Worm (Caenorhabditis elegans) whole organism, L2 larva: Measurements from ENCODE around the gene C15H9.4.

ENCODE experiments used
- ceh-82 ChIP-seq: fragments of 150-350 bp; optimal IDR thresholded peaks from 2 replicates; lab custom pipeline; 2014; ENCODE audit warnings: missing biosample characterization, missing genetic modification characterization
- egl-27 ChIP-seq: sonication (generic microtip); optimal IDR thresholded peaks from 3 replicates; lab custom pipeline; 2017; ENCODE audit warnings: missing biosample characterization, missing genetic modification reagents, missing genetic modification characterization
- lsy-2 ChIP-seq, 2 experiments: fragments of 150-350 bp in 1 of 2; sonication (generic microtip) in 1 of 2; optimal IDR thresholded peaks; 2 replicates each; lab custom pipeline; 2014 to 2017; ENCODE audit warnings: missing biosample characterization in 2 of 2, missing genetic modification characterization in 2 of 2
- mbf-1 ChIP-seq: sonication (generic microtip); optimal IDR thresholded peaks from 2 replicates; lab custom pipeline; 2017; ENCODE audit warnings: missing biosample characterization, missing genetic modification characterization
- mdl-1 ChIP-seq, 2 experiments: fragments of 150-350 bp in 1 of 2; sonication (generic microtip) in 1 of 2; optimal IDR thresholded peaks; 2 replicates each; lab custom pipeline; 2017; ENCODE audit warnings: missing biosample characterization in 2 of 2, missing genetic modification characterization in 2 of 2
- nhr-21 ChIP-seq: fragments of 150-350 bp; optimal IDR thresholded peaks from 2 replicates; lab custom pipeline; 2014; ENCODE audit warnings: missing biosample characterization, missing genetic modification characterization
- unc-62 ChIP-seq: fragments of 150-350 bp; optimal IDR thresholded peaks from 2 replicates; lab custom pipeline; 2014; ENCODE audit warnings: missing biosample characterization, missing genetic modification reagents, missing genetic modification characterization

DNA sequence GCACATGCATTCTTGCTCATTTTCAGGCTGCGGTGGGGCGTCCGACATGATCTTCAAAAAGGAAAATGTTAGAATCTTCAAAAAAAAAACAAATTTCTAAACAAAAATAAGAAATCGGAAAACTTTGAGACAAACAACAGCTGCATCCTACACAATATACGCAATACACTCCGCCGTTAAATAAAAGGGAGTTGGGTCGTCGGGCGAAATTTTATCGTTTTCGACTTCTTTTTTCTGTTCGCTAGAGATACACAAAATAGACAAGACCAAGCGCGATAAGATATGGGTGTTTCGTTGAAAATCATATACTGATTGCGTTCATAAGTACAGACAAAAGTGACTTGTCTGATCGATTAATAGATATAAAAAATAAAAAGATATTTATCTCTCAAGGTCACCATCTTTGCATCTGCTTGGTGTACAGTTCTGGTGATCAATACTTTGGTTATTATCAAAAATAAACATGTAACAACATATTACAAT is 11.9 kb downstream of the C15H9.4 start, which contains the start of gene kynu-1:
- TF ChIP-seq mdl-1 (tag; optimal IDR thresholded peaks at IDR 0.05; lab: Kevin White, UChicago), result no peak
- TF ChIP-seq egl-27, result peak; percentile 8
- TF ChIP-seq unc-62, result no peak
- TF ChIP-seq nhr-21 (tag; lab: Kevin White, UChicago), result peak; percentile 27
- TF ChIP-seq lsy-2 (tag; optimal IDR thresholded peaks at IDR 0.05; lab: Kevin White, UChicago), result no peak
- TF ChIP-seq ceh-82 (tag; lab: Kevin White, UChicago), result no peak
- TF ChIP-seq mbf-1 (tag; lab: Kevin White, UChicago), result no peak
